Worm (Caenorhabditis elegans): ENCODE measurements around the gene F59A7.14.

The F59A7.14 gene

DNA sequence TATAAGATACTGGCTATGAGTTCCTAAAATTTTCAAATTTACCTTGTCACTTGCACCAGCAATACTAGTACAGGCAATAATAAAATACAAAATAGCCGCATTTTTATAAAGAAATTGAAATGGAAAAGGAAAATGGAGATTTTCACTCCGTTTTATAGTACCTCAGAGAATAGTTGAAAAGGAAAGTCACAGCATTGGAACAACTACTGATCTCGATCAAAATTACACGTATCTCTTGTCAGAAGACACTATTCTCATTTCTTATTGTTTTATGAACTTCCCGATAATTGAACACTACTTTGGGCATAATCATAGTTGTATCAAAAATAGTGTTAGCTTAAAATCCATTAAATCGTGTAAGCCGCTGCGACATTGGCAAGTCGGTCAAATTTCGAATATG, 32.7 kb downstream of the F59A7.14 start, which contains the start of gene Y40B10A.11:
Gene Y40B10A.11 (minus strand): TSS at position 101 of the 400 bp plus-strand sequence.
- TF ChIP-seq nhr-11 (tag; optimal IDR thresholded peaks at IDR 0.05) = no peak
- TF ChIP-seq elt-1 (tag; optimal IDR thresholded peaks at IDR 0.05) = no peak
- TF ChIP-seq zag-1 (tag; optimal IDR thresholded peaks at IDR 0.05) = no peak
- no peak for TF ChIP-seq alr-1 (tag; optimal IDR thresholded peaks at IDR 0.05)

DNA sequence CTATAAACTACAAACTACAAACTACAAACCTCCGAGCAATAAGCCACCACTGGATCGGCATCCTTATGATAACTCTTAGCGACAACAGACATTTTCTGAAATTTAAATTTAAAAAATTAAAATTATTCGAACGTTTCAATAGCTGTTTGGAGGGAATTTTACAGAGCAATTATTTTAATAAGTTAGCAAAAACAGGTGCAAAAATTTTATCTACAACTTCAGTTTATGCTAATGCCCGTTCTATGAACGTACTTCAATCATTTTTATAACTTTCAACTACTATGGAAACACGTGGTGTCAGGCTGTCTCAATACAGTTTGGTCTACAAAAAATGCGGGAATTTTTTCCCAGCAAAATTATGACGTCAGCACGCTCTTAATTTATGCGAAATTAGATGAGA, 34.7 kb downstream of the F59A7.14 start, which contains the start of gene comt-5:
Gene comt-5 (minus strand): TSS at position 101 of the 400 bp plus-strand sequence.
- no peak for TF ChIP-seq nhr-11 (tag; optimal IDR thresholded peaks at IDR 0.05)
- no peak for TF ChIP-seq crh-2 (tag; optimal IDR thresholded peaks at IDR 0.05)
- TF ChIP-seq F13H6.1 (tag; optimal IDR thresholded peaks at IDR 0.05) = no peak
- TF ChIP-seq nhr-6 (tag; optimal IDR thresholded peaks at IDR 0.05) = no peak
- no peak for TF ChIP-seq unc-55 (GFP tag; optimal IDR thresholded peaks at IDR 0.05)
- no peak for TF ChIP-seq ztf-4 (tag; optimal IDR thresholded peaks at IDR 0.05)
- no peak for TF ChIP-seq lsy-2 (tag; optimal IDR thresholded peaks at IDR 0.05)

DNA sequence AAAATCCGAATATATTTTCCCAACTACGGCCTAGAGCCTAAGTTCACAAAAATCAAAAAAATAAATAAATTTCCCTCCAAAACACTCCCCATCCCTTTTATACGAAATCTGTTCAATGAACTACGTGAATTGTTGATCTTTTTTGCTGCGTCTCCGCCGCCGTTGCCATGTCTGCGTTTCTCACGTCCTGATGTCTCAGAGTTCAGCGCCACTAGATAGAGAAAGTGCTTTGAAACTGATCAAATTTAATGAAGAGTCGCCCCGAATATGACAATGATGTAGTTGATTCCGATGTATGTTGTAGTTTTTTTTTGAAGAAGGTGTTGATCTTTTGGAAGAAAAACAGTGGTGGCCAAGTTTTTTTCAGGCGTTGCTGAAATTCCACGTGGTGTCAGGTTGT, 35.5 kb downstream of the F59A7.14 start:
- TF ChIP-seq nhr-10 (tag; optimal IDR thresholded peaks at IDR 0.05) = no peak
- no peak for TF ChIP-seq mbf-1 (tag; optimal IDR thresholded peaks at IDR 0.05)
- TF ChIP-seq C34F6.9 (tag; optimal IDR thresholded peaks at IDR 0.05) = no peak
- TF ChIP-seq ZK546.5 (tag; optimal IDR thresholded peaks at IDR 0.05) = no peak
- no peak for TF ChIP-seq ztf-11 (tag; optimal IDR thresholded peaks at IDR 0.05)
- no peak for TF ChIP-seq elt-1 (tag; optimal IDR thresholded peaks at IDR 0.05)
- TF ChIP-seq snpc-4 (tag; optimal IDR thresholded peaks at IDR 0.05) = no peak
- TF ChIP-seq ceh-82 (tag; optimal IDR thresholded peaks at IDR 0.05) = no peak
- no peak for TF ChIP-seq dmd-4 (tag; optimal IDR thresholded peaks at IDR 0.05)
- TF ChIP-seq sma-9 (GFP tag; optimal IDR thresholded peaks at IDR 0.05) = no peak
- no peak for TF ChIP-seq sma-9 (tag; optimal IDR thresholded peaks at IDR 0.05)
- no peak for TF ChIP-seq lin-39 (tag; optimal IDR thresholded peaks at IDR 0.05)
- TF ChIP-seq alr-1 (tag; optimal IDR thresholded peaks at IDR 0.05) = no peak
- no peak for TF ChIP-seq unc-55 (GFP tag; optimal IDR thresholded peaks at IDR 0.05)
- no peak for TF ChIP-seq mab-5 (tag; optimal IDR thresholded peaks at IDR 0.05)
- no peak for TF ChIP-seq crh-2 (tag; optimal IDR thresholded peaks at IDR 0.05)
- no peak for TF ChIP-seq nhr-237 (tag; optimal IDR thresholded peaks at IDR 0.05)
- no peak for TF ChIP-seq F13H6.1 (tag; optimal IDR thresholded peaks at IDR 0.05)
- no peak for TF ChIP-seq unc-62 (GFP tag; optimal IDR thresholded peaks at IDR 0.05)

DNA sequence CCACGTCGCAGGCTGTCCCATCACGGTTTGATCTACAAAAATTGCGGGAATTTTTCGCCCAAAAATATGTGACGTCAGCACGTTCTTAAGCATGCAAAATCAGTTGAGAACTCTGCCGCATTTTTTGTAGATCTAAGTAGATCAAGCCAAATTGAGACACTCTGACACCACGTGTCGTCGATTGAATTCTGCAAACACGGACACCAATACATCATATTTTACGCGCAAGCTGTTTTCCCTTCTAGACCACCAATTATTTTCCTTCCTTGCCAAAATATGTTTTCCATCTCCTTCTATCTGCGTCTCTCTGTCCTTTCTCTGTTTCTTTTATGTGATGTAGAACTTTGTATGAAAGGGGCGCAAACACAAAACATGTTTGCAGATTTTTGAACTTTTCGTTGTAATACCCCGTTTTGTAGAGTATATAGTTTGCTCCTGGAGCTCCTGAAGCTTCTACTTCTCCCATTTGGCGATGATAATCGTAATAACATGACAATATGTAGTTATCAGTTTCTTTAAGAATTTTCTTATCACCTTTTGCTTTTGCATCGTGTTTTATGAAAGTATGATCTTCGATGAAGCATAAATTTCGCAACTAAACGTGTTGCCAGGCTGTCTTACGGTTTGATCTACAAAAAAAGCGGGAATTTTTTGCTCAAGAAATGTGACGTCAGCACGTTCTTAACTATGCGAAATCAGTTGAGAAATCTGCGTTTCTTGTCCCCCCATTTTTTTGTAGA, 37.1 kb downstream of the F59A7.14 start:
- TF ChIP-seq unc-39 (tag; optimal IDR thresholded peaks at IDR 0.05) (no peak), sma-9 (GFP tag; optimal IDR thresholded peaks at IDR 0.05) (peak; percentile 23), sma-9 (tag; optimal IDR thresholded peaks at IDR 0.05) (no peak), zag-1 (tag; optimal IDR thresholded peaks at IDR 0.05) (no peak), aly-2 (tag; optimal IDR thresholded peaks at IDR 0.05) (no peak), C34F6.9 (tag; optimal IDR thresholded peaks at IDR 0.05) (peak; percentile 5), alr-1 (tag; optimal IDR thresholded peaks at IDR 0.05) (no peak), fos-1 (tag; optimal IDR thresholded peaks at IDR 0.05) (peak; percentile 53)

DNA sequence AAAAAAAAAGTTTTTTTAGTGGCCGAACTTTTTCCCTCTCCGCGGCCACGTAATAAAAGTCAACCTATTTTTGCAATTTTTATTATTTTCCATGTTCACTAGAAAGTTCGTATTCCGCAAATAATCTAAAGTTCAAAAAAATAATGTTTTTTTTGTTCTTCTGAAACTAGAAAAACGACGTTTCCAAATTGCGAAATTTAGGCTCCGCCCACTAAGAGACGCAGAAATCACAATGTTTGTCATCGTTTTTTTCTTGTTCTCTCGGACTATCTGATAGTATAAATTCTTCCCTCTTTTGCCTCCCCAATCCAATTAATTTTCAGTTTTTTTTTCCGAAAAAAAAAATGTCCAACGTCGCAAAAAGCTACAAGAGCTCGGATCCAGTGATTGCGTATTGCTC, 38.5 kb downstream of the F59A7.14 start, which contains the start of gene comt-3:
Gene comt-3 (plus strand): TSS at position 214 of the 400 bp plus-strand sequence.
- TF ChIP-seq skn-1 (tag; optimal IDR thresholded peaks at IDR 0.05) (peak; percentile 58), unc-39 (tag; optimal IDR thresholded peaks at IDR 0.05) (no peak), unc-55 (GFP tag; optimal IDR thresholded peaks at IDR 0.05) (peak; percentile 41), egl-27 (tag; optimal IDR thresholded peaks at IDR 0.05) (no peak), lin-39 (tag; optimal IDR thresholded peaks at IDR 0.05) (no peak)

DNA sequence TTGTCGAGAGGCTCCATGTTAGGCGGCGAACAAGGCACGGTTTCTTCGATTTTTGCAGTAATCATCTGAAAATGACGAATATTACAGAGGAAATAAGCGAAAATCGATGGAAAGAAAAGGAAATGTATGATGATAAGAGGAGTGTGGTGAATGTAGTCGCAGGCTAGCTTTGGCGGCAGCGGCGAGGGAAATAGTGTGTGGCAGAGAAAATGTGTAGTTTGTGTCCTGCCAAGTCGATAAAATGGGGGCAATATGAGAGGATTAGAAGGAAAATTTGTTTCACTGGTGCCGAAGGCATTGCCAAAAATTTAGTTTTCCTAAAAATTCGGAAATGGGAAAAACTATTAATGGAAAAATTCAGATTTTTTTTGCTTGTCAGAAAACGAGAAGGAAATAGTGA, 48.0 kb downstream of the F59A7.14 start, which contains the start of gene nhr-86:
Gene nhr-86 (minus strand): TSS at position 71 of the 400 bp plus-strand sequence.
- TF ChIP-seq fos-1 (tag; optimal IDR thresholded peaks at IDR 0.05) (peak; percentile 30), nhr-129 (tag; optimal IDR thresholded peaks at IDR 0.05) (peak; percentile 28), ama-1 (optimal IDR thresholded peaks at IDR 0.05) (peak; percentile 5), crh-2 (tag; optimal IDR thresholded peaks at IDR 0.05) (peak; percentile 8), unc-39 (tag; optimal IDR thresholded peaks at IDR 0.05) (no peak), gmeb-1 (tag; optimal IDR thresholded peaks at IDR 0.05) (peak; percentile 2)
